Worm (Caenorhabditis elegans): ENCODE data around the gene srx-82.

The srx-82 gene

DNA sequence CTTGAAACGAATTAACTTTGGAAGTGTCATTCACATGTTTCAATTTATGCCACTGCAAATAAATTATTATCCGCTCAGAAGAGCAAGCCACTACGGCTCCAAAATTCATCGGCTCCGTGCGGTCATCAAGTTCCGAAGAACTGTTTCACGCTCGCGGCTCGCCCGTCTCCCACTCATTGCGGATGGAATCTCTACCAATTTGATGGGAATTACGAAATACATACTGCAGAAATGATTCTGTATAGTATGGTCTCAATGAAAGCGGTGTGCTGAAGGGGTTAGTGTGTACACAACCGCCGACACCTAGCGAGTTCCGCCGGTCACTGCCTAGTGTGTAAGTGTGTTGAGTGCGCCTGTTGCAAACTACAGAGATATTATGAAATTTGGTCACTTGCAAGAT lies 4.4 kb upstream of the srx-82 start:
- TF ChIP-seq F44E2.7 (GFP tag; IDR thresholded peaks at IDR 0.05) = no peak
- TF ChIP-seq zfp-2 (tag; optimal IDR thresholded peaks at IDR 0.05) = no peak
- TF ChIP-seq lin-38 (GFP tag; IDR thresholded peaks at IDR 0.05) = no peak
- TF ChIP-seq nhr-42 (GFP tag; IDR thresholded peaks at IDR 0.05) = no peak
- no peak for TF ChIP-seq ces-1 (GFP tag; optimal IDR thresholded peaks at IDR 0.05)
- 0 out of 2 replicates have a peak, but pooled peaks have one; percentile 25 for TF ChIP-seq saeg-2 (GFP tag; IDR thresholded peaks at IDR 0.05)
- TF ChIP-seq egl-43 (GFP tag; IDR thresholded peaks at IDR 0.05) = no peak
- TF ChIP-seq madf-5 (GFP tag; IDR thresholded peaks at IDR 0.05) = no peak
- TF ChIP-seq pha-4 (GFP tag; IDR thresholded peaks at IDR 0.05) = 0 out of 2 replicates have a peak, but pooled peaks have one; percentile 34
- TF ChIP-seq pha-4 (tag; optimal IDR thresholded peaks at IDR 0.05) = no peak
- TF ChIP-seq ztf-7 (tag; optimal IDR thresholded peaks at IDR 0.05) = peak; percentile 2
- no peak for TF ChIP-seq sdz-12 (GFP tag; optimal IDR thresholded peaks at IDR 0.05)
- TF ChIP-seq cey-2 (tag; optimal IDR thresholded peaks at IDR 0.05; ENCODE audit: borderline replicate concordance, insufficient read depth) = no peak
- TF ChIP-seq ceh-82 (tag; optimal IDR thresholded peaks at IDR 0.05) = no peak
- TF ChIP-seq dpl-1 (GFP tag; optimal IDR thresholded peaks at IDR 0.05) = no peak
- no peak for TF ChIP-seq Y5F2A.4 (GFP tag; optimal IDR thresholded peaks at IDR 0.05)
- no peak for TF ChIP-seq aly-2 (tag; optimal IDR thresholded peaks at IDR 0.05)
- TF ChIP-seq tag-97 (GFP tag; IDR thresholded peaks at IDR 0.05) = no peak
- peak; percentile 73 for TF ChIP-seq F49E8.2 (tag; optimal IDR thresholded peaks at IDR 0.05; ENCODE audit: borderline replicate concordance)
- TF ChIP-seq snpc-4 (tag; optimal IDR thresholded peaks at IDR 0.05) = peak; percentile 83
- TF ChIP-seq mxl-3 (GFP tag; optimal IDR thresholded peaks at IDR 0.05) = peak; percentile 36
- TF ChIP-seq nhr-28 (tag; optimal IDR thresholded peaks at IDR 0.05) = no peak
- no peak for TF ChIP-seq zip-11 (GFP tag; IDR thresholded peaks at IDR 0.05)
- no peak for TF ChIP-seq attf-4 (tag; optimal IDR thresholded peaks at IDR 0.05)
- TF ChIP-seq lim-7 (GFP tag; IDR thresholded peaks at IDR 0.05) = no peak
- no peak for TF ChIP-seq hmg-1.1 (GFP tag; IDR thresholded peaks at IDR 0.05)

DNA sequence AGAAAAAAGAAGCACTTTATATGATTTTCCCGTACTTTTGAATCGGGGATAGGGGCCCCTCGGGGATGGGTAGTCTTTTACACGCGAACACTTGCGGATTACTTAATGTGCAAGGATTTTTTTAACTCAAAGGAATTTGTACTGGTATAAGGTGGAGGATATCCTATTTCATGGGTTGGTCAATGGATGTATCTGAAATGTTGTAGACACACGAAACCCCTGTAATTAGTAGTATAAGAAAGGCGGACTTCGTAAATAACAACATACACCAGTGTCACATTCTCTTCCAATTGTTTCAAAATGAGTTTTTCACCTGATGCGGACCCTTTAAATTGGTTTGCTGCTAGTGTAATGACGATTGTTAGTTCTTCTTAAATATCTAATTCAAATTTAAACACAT lies 3.9 kb downstream of the srx-82 start, which contains the start of gene srx-80:
Gene srx-80 (plus strand): TSS at position 301 of the 400 bp plus-strand sequence.
- TF ChIP-seq dpl-1 (GFP tag; optimal IDR thresholded peaks at IDR 0.05) (no peak), unc-39 (tag; optimal IDR thresholded peaks at IDR 0.05) (no peak), lsy-2 (tag; optimal IDR thresholded peaks at IDR 0.05) (no peak), ztf-7 (tag; optimal IDR thresholded peaks at IDR 0.05) (no peak)

DNA sequence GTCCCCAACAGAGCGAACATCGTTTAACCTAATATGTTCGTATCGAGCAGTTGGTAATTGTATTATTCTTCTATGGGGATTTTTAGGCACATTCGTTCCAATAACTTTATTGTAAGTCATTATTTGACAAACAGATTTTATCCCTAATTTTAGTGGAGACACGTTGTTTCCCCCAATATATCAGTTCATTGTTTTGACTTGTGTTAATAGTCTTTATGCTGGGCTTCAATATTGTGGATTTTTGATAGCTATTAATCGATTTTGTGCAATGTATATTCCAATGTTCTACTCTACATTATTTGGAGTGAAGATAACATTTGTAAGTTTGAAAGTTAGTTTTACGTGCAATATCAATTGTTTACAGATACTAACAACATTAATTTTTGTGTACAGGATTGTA lies 4.4 kb downstream of the srx-82 start:
- TF ChIP-seq unc-62 (GFP tag; optimal IDR thresholded peaks at IDR 0.05 in 1 of 2) (peak in 1 of 2 experiments; percentile 94), unc-62 (tag; optimal IDR thresholded peaks at IDR 0.05) (no peak), daf-16 (GFP tag; optimal IDR thresholded peaks at IDR 0.05) (no peak), daf-16 (tag; optimal IDR thresholded peaks at IDR 0.05) (no peak)

DNA sequence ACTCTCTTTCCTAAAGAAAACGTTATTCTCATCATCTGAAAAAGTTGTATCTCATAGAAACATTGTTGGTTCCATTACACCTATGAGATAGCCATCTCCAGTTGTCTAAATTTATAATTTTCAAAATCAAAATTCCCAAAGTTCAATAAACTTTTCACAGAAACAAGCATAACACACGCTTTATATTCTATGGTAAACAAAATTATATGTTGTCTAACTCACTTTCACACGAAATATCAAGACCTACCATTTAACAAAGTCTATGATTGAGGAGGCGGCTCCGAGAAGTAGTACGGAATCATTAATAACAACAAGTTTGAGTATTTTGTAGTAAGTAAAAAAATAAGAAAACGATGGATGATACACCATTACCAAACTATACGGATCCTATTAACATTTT lies 9.3 kb downstream of the srx-82 start, which contains the start of gene srx-84:
Gene srx-84 (plus strand): TSS at position 301 of the 400 bp plus-strand sequence.
- TF ChIP-seq ZK546.5 (tag; optimal IDR thresholded peaks at IDR 0.05) = no peak
- TF ChIP-seq madf-5 (GFP tag; IDR thresholded peaks at IDR 0.05) = no peak
- no peak for TF ChIP-seq dmd-8 (GFP tag; IDR thresholded peaks at IDR 0.05)
- no peak for TF ChIP-seq unc-62 (GFP tag; optimal IDR thresholded peaks at IDR 0.05 in 1 of 2)
- TF ChIP-seq unc-62 (tag; optimal IDR thresholded peaks at IDR 0.05) = no peak
- TF ChIP-seq snpc-1.2 (GFP tag; IDR thresholded peaks at IDR 0.05) = no peak
- TF ChIP-seq tra-1 (GFP tag; IDR thresholded peaks at IDR 0.05) = no peak
- no peak for TF ChIP-seq lin-29 (GFP tag; IDR thresholded peaks at IDR 0.05)
- no peak for TF ChIP-seq T20F7.1 (GFP tag; optimal IDR thresholded peaks at IDR 0.05)
- no peak for TF ChIP-seq jun-1 (tag; optimal IDR thresholded peaks at IDR 0.05)
- no peak for TF ChIP-seq zfp-3 (GFP tag; conservative IDR thresholded peaks at IDR 0.05)
- no peak for TF ChIP-seq daf-19 (GFP tag; conservative IDR thresholded peaks at IDR 0.05)
- TF ChIP-seq dmd-9 (GFP tag; IDR thresholded peaks at IDR 0.05) = no peak
- TF ChIP-seq mdt-29 (GFP tag; IDR thresholded peaks at IDR 0.05) = no peak
- TF ChIP-seq Y75B8A.6 (GFP tag; IDR thresholded peaks at IDR 0.05) = no peak
- TF ChIP-seq daf-8 (GFP tag; IDR thresholded peaks at IDR 0.05) = no peak
- TF ChIP-seq Y48G9A.11 (GFP tag; IDR thresholded peaks at IDR 0.05) = no peak
